Fruit fly (Drosophila melanogaster): ENCODE measurements around the gene CG6999.

The CG6999 gene

DNA sequence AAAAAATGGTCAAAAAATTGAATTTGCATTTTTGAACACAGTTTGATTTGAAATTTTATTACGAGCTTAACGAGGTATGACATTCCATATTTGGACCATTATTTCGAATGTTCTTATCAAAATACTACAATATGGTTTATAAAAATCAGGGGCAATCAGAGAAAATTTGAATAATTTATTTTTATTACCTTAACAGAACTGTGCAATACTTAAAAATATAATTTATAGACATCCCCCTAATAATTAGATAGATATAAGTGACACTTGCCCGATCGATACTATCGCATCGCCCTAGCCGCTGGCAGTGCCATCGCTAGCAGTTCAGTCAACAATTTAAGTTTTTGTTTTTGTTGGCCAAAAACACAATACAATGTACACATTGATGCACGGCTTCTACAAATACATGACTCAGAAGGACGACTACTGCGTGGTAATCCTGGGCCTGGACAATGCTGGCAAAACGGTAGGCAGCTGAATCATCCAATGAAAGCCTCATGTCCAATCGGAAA is 18.7 kb downstream of the CG6999 start, which contains the start of gene Arfrp1 (continued):
- TF ChIP-seq CG8924 (tag; optimal IDR thresholded peaks at IDR 0.05) (no peak), crc (GFP tag; optimal IDR thresholded peaks at IDR 0.05) (no peak), Max (GFP tag; optimal IDR thresholded peaks at IDR 0.05) (no peak), CG8089 (GFP tag; optimal IDR thresholded peaks at IDR 0.05) (no peak), nerfin-1 (tag; optimal IDR thresholded peaks at IDR 0.05) (no peak), CG3847 (GFP tag; IDR thresholded peaks at IDR 0.05) (no peak), CG10267 (tag; optimal IDR thresholded peaks at IDR 0.05) (peak; percentile 20), zfh2 (GFP tag; optimal IDR thresholded peaks at IDR 0.05) (no peak), CG14667 (GFP tag; IDR thresholded peaks at IDR 0.05) (no peak), fd102C (GFP tag; optimal IDR thresholded peaks at IDR 0.05) (no peak), slbo (GFP tag; IDR thresholded peaks at IDR 0.05) (peak; percentile 61; the same call in 1 of the 2 replicates), CG16863 (GFP tag; optimal IDR thresholded peaks at IDR 0.05) (no peak), HmgZ (tag; optimal IDR thresholded peaks at IDR 0.05) (peak; percentile 18), Nf-YB (GFP tag; optimal IDR thresholded peaks at IDR 0.05) (no peak), CG15479 (GFP tag; optimal IDR thresholded peaks at IDR 0.05) (no peak), Fer2 (tag; optimal IDR thresholded peaks at IDR 0.05) (peak; percentile 6), TFAM (GFP tag; optimal IDR thresholded peaks at IDR 0.05) (no peak), kay (GFP tag; optimal IDR thresholded peaks at IDR 0.05) (peak; percentile 11), ci (GFP tag; IDR thresholded peaks at IDR 0.05) (peak; percentile 8; the same call in 1 of the 3 replicates), CG3407 (GFP tag; optimal IDR thresholded peaks at IDR 0.05) (no peak), CoRest (tag; optimal IDR thresholded peaks at IDR 0.05) (peak; percentile 12), Dll (GFP tag; IDR thresholded peaks at IDR 0.05; ENCODE audit: partially characterized antibody) (peak; percentile 83), CG18011 (GFP tag; optimal IDR thresholded peaks at IDR 0.05) (no peak), mam (GFP tag; optimal IDR thresholded peaks at IDR 0.05) (peak; percentile 17), CG10274 (GFP tag; optimal IDR thresholded peaks at IDR 0.05) (no peak), dimm (GFP tag; IDR thresholded peaks at IDR 0.05) (no peak), Poxn (GFP tag; IDR thresholded peaks at IDR 0.05) (no peak), da (GFP tag; optimal IDR thresholded peaks at IDR 0.05) (no peak), Taf1 (GFP tag; IDR thresholded peaks at IDR 0.05) (no peak), BEAF-32 (GFP tag; optimal IDR thresholded peaks at IDR 0.05) (peak; percentile 79), H2.0 (GFP tag; IDR thresholded peaks at IDR 0.05) (0 out of 2 replicates have a peak, but pooled peaks have one; percentile 15), otp (GFP tag; IDR thresholded peaks at IDR 0.05) (no peak), MBD-R2 (GFP tag; IDR thresholded peaks at IDR 0.05) (peak; percentile 51), Ets97D (GFP tag; optimal IDR thresholded peaks at IDR 0.05) (peak; percentile 23), p53 (GFP tag; optimal IDR thresholded peaks at IDR 0.05) (no peak), Hsf (GFP tag; optimal IDR thresholded peaks at IDR 0.05) (no peak), CG15514 (GFP tag; optimal IDR thresholded peaks at IDR 0.05) (peak; percentile 31), CG12104 (GFP tag; optimal IDR thresholded peaks at IDR 0.05) (peak; percentile 55), knrl (GFP tag; IDR thresholded peaks at IDR 0.05; ENCODE audit: partially characterized antibody) (peak; percentile 80), HLHmδ (GFP tag; optimal IDR thresholded peaks at IDR 0.05) (no peak), hth (optimal IDR thresholded peaks at IDR 0.05) (no peak), CG12236 (GFP tag; optimal IDR thresholded peaks at IDR 0.05) (no peak), pnt (GFP tag; optimal IDR thresholded peaks at IDR 0.05) (no peak), CG2202 (tag; optimal IDR thresholded peaks at IDR 0.05) (no peak), CG4424 (GFP tag; optimal IDR thresholded peaks at IDR 0.05) (peak; percentile 6), HLH54F (GFP tag; optimal IDR thresholded peaks at IDR 0.05) (no peak), CG34224 (GFP tag; IDR thresholded peaks at IDR 0.05; ENCODE audit: partially characterized antibody) (peak; percentile 79), Camta (GFP tag; optimal IDR thresholded peaks at IDR 0.05) (peak; percentile 21), run (tag; optimal IDR thresholded peaks at IDR 0.05) (no peak), Deaf1 (tag; optimal IDR thresholded peaks at IDR 0.05) (no peak), inv (GFP tag; IDR thresholded peaks at IDR 0.05; ENCODE audit: partially characterized antibody) (peak; percentile 75)

Measured in whole organism, embryonic.